Worm (Caenorhabditis elegans): ENCODE measurements around the gene sul-1.

- no peak for TF ChIP-seq lin-39 (tag; optimal IDR thresholded peaks at IDR 0.05)
- no peak for TF ChIP-seq ama-1 (optimal IDR thresholded peaks at IDR 0.05)
- TF ChIP-seq ceh-28 (tag; optimal IDR thresholded peaks at IDR 0.05): no peak
- TF ChIP-seq unc-39 (tag; optimal IDR thresholded peaks at IDR 0.05): no peak
- TF ChIP-seq elt-2 (tag; optimal IDR thresholded peaks at IDR 0.05): no peak
- TF ChIP-seq fos-1 (tag; optimal IDR thresholded peaks at IDR 0.05): no peak
- no peak for TF ChIP-seq zag-1 (tag; optimal IDR thresholded peaks at IDR 0.05)
- no peak for TF ChIP-seq fkh-10 (GFP tag; optimal IDR thresholded peaks at IDR 0.05)
- TF ChIP-seq elt-1 (tag; optimal IDR thresholded peaks at IDR 0.05): no peak
- TF ChIP-seq R02D3.7 (tag; optimal IDR thresholded peaks at IDR 0.05): no peak
Observed at ce11 chrX:3284967-3285366, 14.3 kb upstream of the sul-1 start.
